Fruit fly (Drosophila melanogaster): ENCODE measurements around the gene CG14408.

CG14408 gene

DNA sequence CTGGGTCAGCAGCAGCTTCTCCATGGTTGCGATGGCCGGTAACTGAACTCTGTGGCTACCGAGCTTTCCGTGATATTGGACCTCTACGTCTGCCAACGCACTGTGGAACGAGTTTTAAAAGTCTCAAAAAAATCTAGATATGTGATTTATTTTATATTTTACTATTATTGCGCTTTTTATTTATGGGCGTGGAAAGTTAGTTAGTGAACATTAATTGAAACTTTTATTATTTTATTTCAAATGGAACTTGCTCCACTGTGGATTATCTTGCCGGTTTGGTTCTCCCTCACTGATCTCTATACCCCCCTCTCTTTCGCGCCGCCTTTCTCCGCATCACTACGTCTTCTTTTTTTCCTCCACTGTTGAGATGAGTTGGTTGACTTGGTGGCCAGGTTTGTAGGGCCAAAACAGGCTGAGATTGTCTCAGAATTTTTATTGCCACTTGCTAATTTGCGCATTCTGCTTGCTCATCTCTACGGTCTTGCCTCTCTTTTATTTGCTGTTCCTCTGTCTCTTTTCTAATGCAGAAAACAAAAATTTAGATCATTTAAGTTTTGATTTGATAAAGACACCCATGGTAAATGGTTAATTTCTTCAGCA is 17.0 kb upstream of the CG14408 start, which contains the start of gene CG9522 (continued):
- TF ChIP-seq sens-2 (GFP tag; IDR thresholded peaks at IDR 0.05) (peak; percentile 78), CG11723 (GFP tag; optimal IDR thresholded peaks at IDR 0.05) (peak; percentile 48), CG12769 (tag; optimal IDR thresholded peaks at IDR 0.05) (peak; percentile 25), fd102C (GFP tag; optimal IDR thresholded peaks at IDR 0.05) (no peak), CG4424 (GFP tag; optimal IDR thresholded peaks at IDR 0.05) (peak; percentile 77), chm (GFP tag; IDR thresholded peaks at IDR 0.05) (peak; percentile 83), insv (GFP tag; optimal IDR thresholded peaks at IDR 0.05) (no peak), CG2120 (GFP tag; optimal IDR thresholded peaks at IDR 0.05) (peak; percentile 61), crp (GFP tag; optimal IDR thresholded peaks at IDR 0.05) (no peak), CG7928 (GFP tag; optimal IDR thresholded peaks at IDR 0.05) (no peak), lmd (GFP tag; IDR thresholded peaks at IDR 0.05) (peak; percentile 57), CG15479 (GFP tag; optimal IDR thresholded peaks at IDR 0.05) (no peak), CG8281 (tag; optimal IDR thresholded peaks at IDR 0.05) (peak; percentile 20), Pdp1 (GFP tag; optimal IDR thresholded peaks at IDR 0.05) (peak; percentile 50 to 52), CG12071 (GFP tag; optimal IDR thresholded peaks at IDR 0.05) (peak; percentile 39), CG16815 (GFP tag; optimal IDR thresholded peaks at IDR 0.05) (peak; percentile 50), br (optimal IDR thresholded peaks at IDR 0.05) (no peak), CG11085 (GFP tag; IDR thresholded peaks at IDR 0.05) (peak; percentile 45; the same call in 1 of the 2 replicates), her (GFP tag; optimal IDR thresholded peaks at IDR 0.05) (no peak), Fer2 (tag; optimal IDR thresholded peaks at IDR 0.05) (peak; percentile 25), CG4707 (GFP tag; optimal IDR thresholded peaks at IDR 0.05) (peak; percentile 68), CG6854 (GFP tag; optimal IDR thresholded peaks at IDR 0.05) (peak; percentile 55), CG14441 (GFP tag; IDR thresholded peaks at IDR 0.05) (peak; percentile 39; the same call in 1 of the 2 replicates), wek (GFP tag; optimal IDR thresholded peaks at IDR 0.05) (no peak), CG5953 (GFP tag; IDR thresholded peaks at IDR 0.05) (peak; percentile 51; the same call in 1 of the 2 replicates), CG16779 (GFP tag; IDR thresholded peaks at IDR 0.05) (no peak), CG11696 (GFP tag; IDR thresholded peaks at IDR 0.05) (peak; percentile 60; the same call in 1 of the 2 replicates), vnd (GFP tag; IDR thresholded peaks at IDR 0.05; ENCODE audit: partially characterized antibody) (no peak), Hmx (GFP tag; optimal IDR thresholded peaks at IDR 0.05) (no peak), Dip3 (GFP tag; optimal IDR thresholded peaks at IDR 0.05) (peak; percentile 51), CG9609 (GFP tag; optimal IDR thresholded peaks at IDR 0.05) (no peak), jigr1 (GFP tag; IDR thresholded peaks at IDR 0.05) (no peak), CG1792 (GFP tag; optimal IDR thresholded peaks at IDR 0.05) (no peak), CG11247 (GFP tag; IDR thresholded peaks at IDR 0.05) (peak; percentile 47; the same call in 1 of the 2 replicates), da (GFP tag; optimal IDR thresholded peaks at IDR 0.05) (no peak), CG2875 (GFP tag; optimal IDR thresholded peaks at IDR 0.05) (peak; percentile 61), Hr51 (GFP tag; optimal IDR thresholded peaks at IDR 0.05) (peak; percentile 13 to 58), Side (GFP tag; optimal IDR thresholded peaks at IDR 0.05) (peak; percentile 6), CG2116 (GFP tag; optimal IDR thresholded peaks at IDR 0.05) (peak; percentile 20), CG4404 (GFP tag; IDR thresholded peaks at IDR 0.05) (peak; percentile 49), ATbp (GFP tag; optimal IDR thresholded peaks at IDR 0.05) (peak; percentile 82), CG33557 (GFP tag; optimal IDR thresholded peaks at IDR 0.05) (peak; percentile 56), CG4360 (GFP tag; IDR thresholded peaks at IDR 0.05) (0 out of 2 replicates have a peak, but pooled peaks have one; percentile 36), CG7372 (GFP tag; IDR thresholded peaks at IDR 0.05) (peak; percentile 65), H15 (GFP tag; IDR thresholded peaks at IDR 0.05) (peak; percentile 59; the same call in 1 of the 3 replicates), Med (GFP tag) (peak; percentile 89), sug (tag; optimal IDR thresholded peaks at IDR 0.05) (peak; percentile 3), Sry-β (GFP tag; optimal IDR thresholded peaks at IDR 0.05) (peak; percentile 3), CG16813 (GFP tag; IDR thresholded peaks at IDR 0.05; ENCODE audit: partially characterized antibody) (no peak)

Data from whole organism, embryonic.